Worm (Caenorhabditis elegans): ENCODE data around the gene nmt-1.

Gene nmt-1

ce11 chrIII:6146797-6147196 lies 30.7 kb upstream of the nmt-1 start:
- TF ChIP-seq ztf-1 (GFP tag; conservative IDR thresholded peaks at IDR 0.05): no peak
- TF ChIP-seq lsy-2 (tag; optimal IDR thresholded peaks at IDR 0.05): no peak
- no peak for TF ChIP-seq C34F6.9 (tag; optimal IDR thresholded peaks at IDR 0.05)
- no peak for TF ChIP-seq Y55F3AM.14 (GFP tag; optimal IDR thresholded peaks at IDR 0.05)
- no peak for TF ChIP-seq nhr-10 (tag; optimal IDR thresholded peaks at IDR 0.05)
- TF ChIP-seq zag-1 (tag; optimal IDR thresholded peaks at IDR 0.05): no peak
- no peak for TF ChIP-seq nhr-6 (tag; optimal IDR thresholded peaks at IDR 0.05)
- no peak for TF ChIP-seq sma-3 (GFP tag; optimal IDR thresholded peaks at IDR 0.05)

ce11 chrIII:6145896-6146295 lies 29.8 kb upstream of the nmt-1 start, which contains the start of gene Y42G9A.3:
Y42G9A.3 (plus strand) TSS chrIII:6146258.
- TF ChIP-seq lin-13 (GFP tag; optimal IDR thresholded peaks at IDR 0.05) (no peak), aly-2 (tag; optimal IDR thresholded peaks at IDR 0.05) (no peak), nhr-23 (tag; optimal IDR thresholded peaks at IDR 0.05) (no peak), lin-39 (tag; optimal IDR thresholded peaks at IDR 0.05) (no peak), crh-2 (tag; optimal IDR thresholded peaks at IDR 0.05) (no peak), ama-1 (optimal IDR thresholded peaks at IDR 0.05) (no peak), nhr-21 (tag; optimal IDR thresholded peaks at IDR 0.05) (no peak), dmd-4 (tag; optimal IDR thresholded peaks at IDR 0.05) (no peak), peb-1 (tag; optimal IDR thresholded peaks at IDR 0.05) (no peak), ztf-1 (GFP tag; conservative IDR thresholded peaks at IDR 0.05) (no peak), nhr-237 (tag; optimal IDR thresholded peaks at IDR 0.05) (no peak), zag-1 (tag; optimal IDR thresholded peaks at IDR 0.05) (no peak), ztf-4 (tag; optimal IDR thresholded peaks at IDR 0.05) (no peak), sma-3 (GFP tag; optimal IDR thresholded peaks at IDR 0.05) (no peak), unc-62 (GFP tag; optimal IDR thresholded peaks at IDR 0.05) (no peak), skn-1 (tag; optimal IDR thresholded peaks at IDR 0.05) (peak; percentile 78), snpc-4 (tag; optimal IDR thresholded peaks at IDR 0.05) (no peak), nhr-6 (tag; optimal IDR thresholded peaks at IDR 0.05) (no peak), mbf-1 (tag; optimal IDR thresholded peaks at IDR 0.05) (no peak), elt-3 (tag; optimal IDR thresholded peaks at IDR 0.05) (no peak), sma-9 (GFP tag; optimal IDR thresholded peaks at IDR 0.05) (peak; percentile 5), sma-9 (tag; optimal IDR thresholded peaks at IDR 0.05) (no peak), blmp-1 (tag; optimal IDR thresholded peaks at IDR 0.05; ENCODE audit: insufficient read depth) (no peak), Y55F3AM.14 (GFP tag; optimal IDR thresholded peaks at IDR 0.05) (no peak), fos-1 (tag; optimal IDR thresholded peaks at IDR 0.05) (peak; percentile 35), nhr-77 (tag; optimal IDR thresholded peaks at IDR 0.05) (no peak)

DNA sequence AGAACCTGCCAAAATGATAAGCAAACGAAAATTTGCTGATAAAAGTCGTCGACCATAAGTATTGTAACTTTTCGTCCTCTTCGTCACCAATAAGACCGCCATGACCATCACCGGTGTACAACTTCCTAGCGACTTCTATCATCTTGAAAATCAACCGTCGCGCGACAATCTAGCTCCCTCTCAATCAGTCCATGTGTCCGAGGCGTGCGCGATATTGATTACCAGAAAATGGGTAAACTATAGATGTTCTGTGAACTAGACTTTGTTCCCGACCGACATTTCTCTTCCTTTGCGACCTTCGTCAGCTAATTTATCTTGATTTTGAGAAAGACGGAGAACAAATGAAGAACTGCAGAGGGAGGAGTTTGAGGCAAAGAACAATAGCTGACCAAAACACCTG lies 29.2 kb upstream of the nmt-1 start:
- no peak for TF ChIP-seq lin-11 (tag; optimal IDR thresholded peaks at IDR 0.05)
- peak; percentile 40 for TF ChIP-seq nhr-129 (tag; optimal IDR thresholded peaks at IDR 0.05)
- no peak for TF ChIP-seq lsy-2 (tag; optimal IDR thresholded peaks at IDR 0.05)
- no peak for TF ChIP-seq ztf-11 (tag; optimal IDR thresholded peaks at IDR 0.05)
- TF ChIP-seq skn-1 (tag; optimal IDR thresholded peaks at IDR 0.05): no peak
- TF ChIP-seq nhr-23 (tag; optimal IDR thresholded peaks at IDR 0.05): no peak
- TF ChIP-seq lin-13 (GFP tag; optimal IDR thresholded peaks at IDR 0.05): no peak
- no peak for TF ChIP-seq Y55F3AM.14 (GFP tag; optimal IDR thresholded peaks at IDR 0.05)
- TF ChIP-seq nhr-11 (tag; optimal IDR thresholded peaks at IDR 0.05): no peak
- TF ChIP-seq elt-3 (tag; optimal IDR thresholded peaks at IDR 0.05): no peak
- TF ChIP-seq nhr-12 (tag; optimal IDR thresholded peaks at IDR 0.05): no peak
- TF ChIP-seq ama-1 (optimal IDR thresholded peaks at IDR 0.05): no peak
- TF ChIP-seq unc-62 (GFP tag; optimal IDR thresholded peaks at IDR 0.05): no peak
- TF ChIP-seq ZK546.5 (tag; optimal IDR thresholded peaks at IDR 0.05): no peak
- no peak for TF ChIP-seq lin-39 (tag; optimal IDR thresholded peaks at IDR 0.05)
- no peak for TF ChIP-seq sem-4 (tag; optimal IDR thresholded peaks at IDR 0.05)
- peak; percentile 87 for TF ChIP-seq sma-9 (GFP tag; optimal IDR thresholded peaks at IDR 0.05)
- TF ChIP-seq sma-9 (tag; optimal IDR thresholded peaks at IDR 0.05): no peak
- TF ChIP-seq nhr-25 (tag; optimal IDR thresholded peaks at IDR 0.05): peak; percentile 75
- TF ChIP-seq snpc-4 (tag; optimal IDR thresholded peaks at IDR 0.05): no peak
- TF ChIP-seq zag-1 (tag; optimal IDR thresholded peaks at IDR 0.05): no peak
- no peak for TF ChIP-seq F13H6.1 (tag; optimal IDR thresholded peaks at IDR 0.05)
- no peak for TF ChIP-seq dmd-4 (tag; optimal IDR thresholded peaks at IDR 0.05)
- no peak for TF ChIP-seq crh-2 (tag; optimal IDR thresholded peaks at IDR 0.05)
- TF ChIP-seq ztf-4 (tag; optimal IDR thresholded peaks at IDR 0.05): no peak
- TF ChIP-seq nhr-77 (tag; optimal IDR thresholded peaks at IDR 0.05): no peak
- TF ChIP-seq R02D3.7 (tag; optimal IDR thresholded peaks at IDR 0.05): no peak
- TF ChIP-seq alr-1 (tag; optimal IDR thresholded peaks at IDR 0.05): no peak
- TF ChIP-seq mdl-1 (tag; optimal IDR thresholded peaks at IDR 0.05): peak in 1 of 2 experiments; percentile 14
- TF ChIP-seq aly-2 (tag; optimal IDR thresholded peaks at IDR 0.05): no peak
- no peak for TF ChIP-seq nhr-6 (tag; optimal IDR thresholded peaks at IDR 0.05)
- no peak for TF ChIP-seq egl-27 (tag; optimal IDR thresholded peaks at IDR 0.05)
- peak; percentile 88 for TF ChIP-seq nhr-21 (tag; optimal IDR thresholded peaks at IDR 0.05)
- no peak for TF ChIP-seq nhr-10 (tag; optimal IDR thresholded peaks at IDR 0.05)
- no peak for TF ChIP-seq ztf-1 (GFP tag; conservative IDR thresholded peaks at IDR 0.05)
- TF ChIP-seq ceh-82 (tag; optimal IDR thresholded peaks at IDR 0.05): no peak
- TF ChIP-seq mbf-1 (tag; optimal IDR thresholded peaks at IDR 0.05): no peak
- TF ChIP-seq blmp-1 (tag; optimal IDR thresholded peaks at IDR 0.05; ENCODE audit: insufficient read depth): peak; percentile 22
- peak; percentile 62 for TF ChIP-seq sma-3 (GFP tag; optimal IDR thresholded peaks at IDR 0.05)
- no peak for TF ChIP-seq elt-1 (tag; optimal IDR thresholded peaks at IDR 0.05)
- TF ChIP-seq ceh-16 (tag; optimal IDR thresholded peaks at IDR 0.05): no peak
- no peak for TF ChIP-seq gmeb-1 (tag; optimal IDR thresholded peaks at IDR 0.05)
- TF ChIP-seq nhr-237 (tag; optimal IDR thresholded peaks at IDR 0.05): no peak
- TF ChIP-seq fos-1 (tag; optimal IDR thresholded peaks at IDR 0.05): peak; percentile 26
